1 fruit fly cellular context compared by ENCODE assay signal in the genomic region with DNA sequence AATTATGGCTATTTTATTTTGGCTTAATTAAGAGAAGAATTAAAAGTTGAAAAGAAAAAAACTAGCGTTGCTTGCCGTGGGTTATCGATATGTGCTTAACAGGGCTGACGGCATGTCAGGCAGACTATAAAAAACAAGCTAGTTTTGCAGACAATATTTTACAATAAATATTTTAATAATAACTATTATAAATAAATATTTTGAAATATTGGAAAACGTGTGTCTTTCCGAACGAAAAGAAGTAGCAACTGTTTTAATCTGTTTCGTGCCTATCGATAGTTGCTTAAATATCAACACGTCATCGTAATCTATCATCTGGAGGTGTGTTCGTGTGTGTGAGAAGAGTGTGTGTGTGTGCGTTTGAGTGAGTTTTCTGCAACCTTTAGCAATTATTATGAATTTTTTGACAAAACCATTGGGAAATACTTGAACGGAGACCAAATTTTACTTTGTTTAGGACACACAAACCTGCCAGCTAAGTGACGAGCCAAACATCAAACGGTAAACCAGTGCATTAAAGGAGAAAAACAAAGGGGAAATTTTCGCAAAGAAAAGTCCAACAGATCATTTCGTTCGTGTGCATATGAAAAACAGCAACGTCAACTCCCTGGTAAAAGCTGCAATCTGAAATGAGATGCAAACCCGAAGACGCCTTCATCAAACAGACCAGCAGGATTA.
TF ChIP-seq lines count a peak whose summit lies in the region.

Gene CG5861 (minus strand): TSS at position 273 of the 678 bp plus-strand sequence.
Gene Syx5 (plus strand): TSS at position 321 of the 678 bp plus-strand sequence.

TF ChIP-seq in whole organism, embryonic, 481 proteins besides CTCF, POLR2A, EP300 and RAD21 (continued from another document and continues in another):
- TF ChIP-seq sim (GFP tag; IDR thresholded peaks at IDR 0.05; lab: Robert Waterston, UW), result no peak
- no peak for TF ChIP-seq pfk (GFP tag; optimal IDR thresholded peaks at IDR 0.05; lab: Kevin White, UChicago)
- no peak for TF ChIP-seq CG12071 (GFP tag; optimal IDR thresholded peaks at IDR 0.05; lab: Kevin White, UChicago)
- peak; percentile 63 for TF ChIP-seq CG13296 (GFP tag; optimal IDR thresholded peaks at IDR 0.05; lab: Kevin White, UChicago)
- TF ChIP-seq CG17385 (GFP tag; optimal IDR thresholded peaks at IDR 0.05; lab: Kevin White, UChicago), result peak; percentile 46
- TF ChIP-seq hbn (GFP tag; IDR thresholded peaks at IDR 0.05; lab: Robert Waterston, UW; ENCODE audit: partially characterized antibody), result peak; percentile 91
- TF ChIP-seq Scr (GFP tag; IDR thresholded peaks at IDR 0.05; lab: Robert Waterston, UW; ENCODE audit: partially characterized antibody), result peak; percentile 95
- no peak for TF ChIP-seq p53 (GFP tag; optimal IDR thresholded peaks at IDR 0.05; lab: Kevin White, UChicago)
- TF ChIP-seq CG13287 (GFP tag; IDR thresholded peaks at IDR 0.05; lab: Robert Waterston, UW; ENCODE audit: partially characterized antibody), result peak; percentile 96
- TF ChIP-seq gce (GFP tag; IDR thresholded peaks at IDR 0.05; lab: Robert Waterston, UW), result no peak
- TF ChIP-seq fu2 (GFP tag; optimal IDR thresholded peaks at IDR 0.05; lab: Kevin White, UChicago), result no peak
- peak; percentile 79 for TF ChIP-seq tna (GFP tag; IDR thresholded peaks at IDR 0.05; lab: Robert Waterston, UW; ENCODE audit: partially characterized antibody)
- TF ChIP-seq CG31388 (GFP tag; optimal IDR thresholded peaks at IDR 0.05; lab: Kevin White, UChicago), result no peak
- no peak for TF ChIP-seq eve (GFP tag; optimal IDR thresholded peaks at IDR 0.05; lab: Kevin White, UChicago)
- TF ChIP-seq fd96Cb (tag; optimal IDR thresholded peaks at IDR 0.05; lab: Kevin White, UChicago), result peak; percentile 26
- TF ChIP-seq Xbp1 (GFP tag; optimal IDR thresholded peaks at IDR 0.05; lab: Kevin White, UChicago), result peak; percentile 87
- TF ChIP-seq CG8359 (GFP tag; optimal IDR thresholded peaks at IDR 0.05; lab: Kevin White, UChicago; ENCODE audit: borderline replicate concordance), result no peak
- TF ChIP-seq CG32532 (GFP tag; IDR thresholded peaks at IDR 0.05; lab: Robert Waterston, UW), result peak; percentile 78; the same call in 1 of the 2 replicates
- peak; percentile 40 for TF ChIP-seq nerfin-1 (tag; optimal IDR thresholded peaks at IDR 0.05; lab: Kevin White, UChicago)
- TF ChIP-seq CG10366 (GFP tag; IDR thresholded peaks at IDR 0.05; lab: Robert Waterston, UW), result peak; percentile 42
- peak in 1 of 3 experiments; percentile 14 for TF ChIP-seq Stat92E (GFP tag; optimal IDR thresholded peaks at IDR 0.05; lab: Kevin White, UChicago)
- no peak for TF ChIP-seq seq (GFP tag; IDR thresholded peaks at IDR 0.05; lab: Robert Waterston, UW)
- 0 out of 2 replicates have a peak, but pooled peaks have one; percentile 30 for TF ChIP-seq CG7372 (GFP tag; IDR thresholded peaks at IDR 0.05; lab: Robert Waterston, UW)
- TF ChIP-seq fd3F (GFP tag; optimal IDR thresholded peaks at IDR 0.05; lab: Kevin White, UChicago), result peak; percentile 20
- no peak for TF ChIP-seq CG7786 (GFP tag; optimal IDR thresholded peaks at IDR 0.05; lab: Kevin White, UChicago)
- no peak for TF ChIP-seq Trl (optimal IDR thresholded peaks at IDR 0.05; lab: Kevin White, UChicago)
- no peak for TF ChIP-seq Trl (GFP tag; optimal IDR thresholded peaks at IDR 0.05; lab: Kevin White, UChicago)
- peak; percentile 47; the same call in 1 of the 2 replicates for TF ChIP-seq Adf1 (GFP tag; IDR thresholded peaks at IDR 0.05; lab: Robert Waterston, UW)
- no peak for TF ChIP-seq Abd-B (GFP tag; optimal IDR thresholded peaks at IDR 0.05; lab: Kevin White, UChicago)
- peak; percentile 88 for TF ChIP-seq CG14860 (GFP tag; IDR thresholded peaks at IDR 0.05; lab: Robert Waterston, UW; ENCODE audit: partially characterized antibody)
- no peak for TF ChIP-seq ewg (GFP tag; optimal IDR thresholded peaks at IDR 0.05; lab: Kevin White, UChicago)
- TF ChIP-seq CG2129 (GFP tag; IDR thresholded peaks at IDR 0.05; lab: Robert Waterston, UW; ENCODE audit: partially characterized antibody), result peak; percentile 92
- TF ChIP-seq TFAM (GFP tag; optimal IDR thresholded peaks at IDR 0.05; lab: Kevin White, UChicago), result no peak
- TF ChIP-seq scrt (GFP tag; optimal IDR thresholded peaks at IDR 0.05; lab: Kevin White, UChicago), result peak; percentile 62
- peak; percentile 86 for TF ChIP-seq HmgZ (tag; optimal IDR thresholded peaks at IDR 0.05; lab: Kevin White, UChicago)
- peak; percentile 91 for TF ChIP-seq HLH4C (GFP tag; IDR thresholded peaks at IDR 0.05; lab: Robert Waterston, UW; ENCODE audit: partially characterized antibody)
- TF ChIP-seq H2.0 (GFP tag; IDR thresholded peaks at IDR 0.05; lab: Robert Waterston, UW), result no peak
- no peak for TF ChIP-seq br (optimal IDR thresholded peaks at IDR 0.05; lab: Kevin White, UChicago)
- no peak for TF ChIP-seq chif (GFP tag; optimal IDR thresholded peaks at IDR 0.05; lab: Kevin White, UChicago)
- TF ChIP-seq B-H2 (GFP tag; optimal IDR thresholded peaks at IDR 0.05; lab: Kevin White, UChicago), result peak; percentile 76
- peak; percentile 60 for TF ChIP-seq al (GFP tag; IDR thresholded peaks at IDR 0.05; lab: Robert Waterston, UW)
- TF ChIP-seq nau (GFP tag; optimal IDR thresholded peaks at IDR 0.05; lab: Kevin White, UChicago), result peak; percentile 53
- TF ChIP-seq CG1603 (tag; optimal IDR thresholded peaks at IDR 0.05; lab: Kevin White, UChicago), result no peak
- TF ChIP-seq CG30020 (tag; optimal IDR thresholded peaks at IDR 0.05; lab: Kevin White, UChicago), result peak; percentile 77
- no peak for TF ChIP-seq pho (GFP tag; optimal IDR thresholded peaks at IDR 0.05; lab: Kevin White, UChicago)
- TF ChIP-seq CG4730 (GFP tag; IDR thresholded peaks at IDR 0.05; lab: Robert Waterston, UW), result peak; percentile 54; the same call in 1 of the 2 replicates
- no peak for TF ChIP-seq slou (GFP tag; optimal IDR thresholded peaks at IDR 0.05; lab: Kevin White, UChicago)
- no peak for TF ChIP-seq vfl (GFP tag; optimal IDR thresholded peaks at IDR 0.05; lab: Kevin White, UChicago)
- TF ChIP-seq Hmx (GFP tag; optimal IDR thresholded peaks at IDR 0.05; lab: Kevin White, UChicago), result no peak
- no peak for TF ChIP-seq ash1 (GFP tag; optimal IDR thresholded peaks at IDR 0.05; lab: Kevin White, UChicago)
- TF ChIP-seq bigmax (GFP tag; optimal IDR thresholded peaks at IDR 0.05; lab: Kevin White, UChicago), result no peak
- TF ChIP-seq Awh (GFP tag; IDR thresholded peaks at IDR 0.05; lab: Robert Waterston, UW), result no peak
- TF ChIP-seq Doc3 (GFP tag; IDR thresholded peaks at IDR 0.05; lab: Robert Waterston, UW; ENCODE audit: partially characterized antibody), result peak; percentile 97
- peak; percentile 86 for TF ChIP-seq CG7928 (GFP tag; optimal IDR thresholded peaks at IDR 0.05; lab: Kevin White, UChicago)
- TF ChIP-seq kah (GFP tag; optimal IDR thresholded peaks at IDR 0.05; lab: Kevin White, UChicago), result no peak
- TF ChIP-seq CG13424 (tag; optimal IDR thresholded peaks at IDR 0.05; lab: Kevin White, UChicago), result peak; percentile 68
- TF ChIP-seq CG18619 (GFP tag; optimal IDR thresholded peaks at IDR 0.05; lab: Kevin White, UChicago), result peak; percentile 43
- TF ChIP-seq hth (optimal IDR thresholded peaks at IDR 0.05; lab: Kevin White, UChicago), result no peak
- TF ChIP-seq CG10321 (GFP tag; IDR thresholded peaks at IDR 0.05; lab: Robert Waterston, UW), result no peak
- TF ChIP-seq z (GFP tag; IDR thresholded peaks at IDR 0.05; lab: Robert Waterston, UW), result peak; percentile 96
- no peak for TF ChIP-seq dimm (GFP tag; IDR thresholded peaks at IDR 0.05; lab: Robert Waterston, UW)
- no peak for TF ChIP-seq CG8765 (GFP tag; IDR thresholded peaks at IDR 0.05; lab: Robert Waterston, UW)
- peak; percentile 99 for TF ChIP-seq CG2116 (GFP tag; optimal IDR thresholded peaks at IDR 0.05; lab: Kevin White, UChicago)
- TF ChIP-seq schlank (tag; optimal IDR thresholded peaks at IDR 0.05; lab: Kevin White, UChicago), result no peak
- TF ChIP-seq crp (GFP tag; optimal IDR thresholded peaks at IDR 0.05; lab: Kevin White, UChicago), result peak in 1 of 2 experiments; percentile 75
- no peak for TF ChIP-seq NC2β (GFP tag; optimal IDR thresholded peaks at IDR 0.05; lab: Kevin White, UChicago)
- TF ChIP-seq CG4854 (GFP tag; optimal IDR thresholded peaks at IDR 0.05; lab: Kevin White, UChicago), result no peak
- no peak for TF ChIP-seq CG17612 (GFP tag; IDR thresholded peaks at IDR 0.05; lab: Robert Waterston, UW)
- TF ChIP-seq dmrt11E (tag; optimal IDR thresholded peaks at IDR 0.05; lab: Kevin White, UChicago), result peak; percentile 22
- TF ChIP-seq Aef1 (GFP tag; IDR thresholded peaks at IDR 0.05; lab: Robert Waterston, UW), result peak; percentile 37; the same call in 1 of the 3 replicates
- TF ChIP-seq fd64A (GFP tag; optimal IDR thresholded peaks at IDR 0.05; lab: Kevin White, UChicago), result no peak
- no peak for TF ChIP-seq CG18476 (GFP tag; optimal IDR thresholded peaks at IDR 0.05; lab: Kevin White, UChicago)
- TF ChIP-seq az2 (GFP tag; optimal IDR thresholded peaks at IDR 0.05; lab: Kevin White, UChicago), result peak; percentile 53
- no peak for TF ChIP-seq CG14965 (GFP tag; optimal IDR thresholded peaks at IDR 0.05; lab: Kevin White, UChicago; ENCODE audit: borderline replicate concordance)
- TF ChIP-seq CG4360 (GFP tag; IDR thresholded peaks at IDR 0.05; lab: Robert Waterston, UW), result no peak
- no peak for TF ChIP-seq CG2889 (GFP tag; IDR thresholded peaks at IDR 0.05; lab: Robert Waterston, UW)
- peak; percentile 74 for TF ChIP-seq CG2678 (tag; optimal IDR thresholded peaks at IDR 0.05; lab: Kevin White, UChicago)
- no peak for TF ChIP-seq ttk (GFP tag; IDR thresholded peaks at IDR 0.05; lab: Robert Waterston, UW)
- TF ChIP-seq pan (optimal IDR thresholded peaks at IDR 0.05; lab: Kevin White, UChicago), result no peak
- peak in 1 of 2 experiments; percentile 50 for TF ChIP-seq pan (GFP tag; optimal IDR thresholded peaks at IDR 0.05 in 1 of 2, IDR thresholded peaks at IDR 0.05 in 1 of 2)
- TF ChIP-seq CG11093 (GFP tag; IDR thresholded peaks at IDR 0.05; lab: Robert Waterston, UW), result no peak
- TF ChIP-seq pita (GFP tag; optimal IDR thresholded peaks at IDR 0.05; lab: Kevin White, UChicago), result no peak
- peak; percentile 95 for TF ChIP-seq unc-4 (GFP tag; IDR thresholded peaks at IDR 0.05; lab: Robert Waterston, UW; ENCODE audit: partially characterized antibody)
- TF ChIP-seq trh (GFP tag; optimal IDR thresholded peaks at IDR 0.05; lab: Kevin White, UChicago), result no peak
- TF ChIP-seq klu (GFP tag; IDR thresholded peaks at IDR 0.05; lab: Robert Waterston, UW), result no peak
- peak; percentile 75 for TF ChIP-seq CG10543 (GFP tag; optimal IDR thresholded peaks at IDR 0.05; lab: Kevin White, UChicago)
- TF ChIP-seq Myb (GFP tag; optimal IDR thresholded peaks at IDR 0.05; lab: Kevin White, UChicago), result no peak
- TF ChIP-seq H15 (GFP tag; IDR thresholded peaks at IDR 0.05; lab: Robert Waterston, UW), result 0 out of 3 replicates have a peak, but pooled peaks have one; percentile 48
- peak; percentile 29 for TF ChIP-seq CG1233 (GFP tag; optimal IDR thresholded peaks at IDR 0.05; lab: Kevin White, UChicago)
- TF ChIP-seq CG4328 (GFP tag; optimal IDR thresholded peaks at IDR 0.05; lab: Kevin White, UChicago), result peak; percentile 52
- TF ChIP-seq Hr3 (GFP tag; optimal IDR thresholded peaks at IDR 0.05; lab: Kevin White, UChicago), result peak; percentile 65
- TF ChIP-seq cato (GFP tag; optimal IDR thresholded peaks at IDR 0.05; lab: Kevin White, UChicago; ENCODE audit: borderline replicate concordance), result no peak
- TF ChIP-seq chn (GFP tag; optimal IDR thresholded peaks at IDR 0.05; lab: Kevin White, UChicago), result no peak
- TF ChIP-seq CG6813 (GFP tag; optimal IDR thresholded peaks at IDR 0.05; lab: Kevin White, UChicago), result no peak
- TF ChIP-seq sqz (GFP tag; optimal IDR thresholded peaks at IDR 0.05; lab: Kevin White, UChicago), result peak; percentile 88
- TF ChIP-seq CG34224 (GFP tag; IDR thresholded peaks at IDR 0.05; lab: Robert Waterston, UW; ENCODE audit: partially characterized antibody), result peak; percentile 92
- TF ChIP-seq ham (GFP tag; IDR thresholded peaks at IDR 0.05; lab: Robert Waterston, UW), result no peak
- TF ChIP-seq CG8089 (GFP tag; optimal IDR thresholded peaks at IDR 0.05; lab: Kevin White, UChicago), result no peak
- no peak for TF ChIP-seq prd (optimal IDR thresholded peaks at IDR 0.05; lab: Kevin White, UChicago)
- peak; percentile 67 for TF ChIP-seq prd (GFP tag; IDR thresholded peaks at IDR 0.05; lab: Robert Waterston, UW)
- no peak for TF ChIP-seq CG4707 (GFP tag; optimal IDR thresholded peaks at IDR 0.05; lab: Kevin White, UChicago)
- TF ChIP-seq CG3995 (GFP tag; optimal IDR thresholded peaks at IDR 0.05; lab: Kevin White, UChicago), result peak; percentile 18
- TF ChIP-seq CG17359 (tag; optimal IDR thresholded peaks at IDR 0.05; lab: Kevin White, UChicago), result peak; percentile 93
- TF ChIP-seq mld (GFP tag; IDR thresholded peaks at IDR 0.05; lab: Robert Waterston, UW; ENCODE audit: partially characterized antibody), result peak; percentile 71; the same call in 2 of the 3 replicates
- no peak for TF ChIP-seq Usf (GFP tag; optimal IDR thresholded peaks at IDR 0.05; lab: Kevin White, UChicago)
- TF ChIP-seq CG9932 (GFP tag; IDR thresholded peaks at IDR 0.05; lab: Robert Waterston, UW), result peak; percentile 88
- no peak for TF ChIP-seq CG17186 (GFP tag; optimal IDR thresholded peaks at IDR 0.05; lab: Kevin White, UChicago)
- peak; percentile 5 for TF ChIP-seq Mad (GFP tag; optimal IDR thresholded peaks at IDR 0.05; lab: Kevin White, UChicago)
- TF ChIP-seq CG9876 (GFP tag; optimal IDR thresholded peaks at IDR 0.05; lab: Kevin White, UChicago), result no peak
- peak; percentile 37 for TF ChIP-seq tup (GFP tag; optimal IDR thresholded peaks at IDR 0.05; lab: Kevin White, UChicago)
- TF ChIP-seq nmo (GFP tag; optimal IDR thresholded peaks at IDR 0.05; lab: Kevin White, UChicago), result peak; percentile 72
- no peak for TF ChIP-seq yki (optimal IDR thresholded peaks at IDR 0.05; lab: Kevin White, UChicago)
- no peak for TF ChIP-seq bab2 (GFP tag; optimal IDR thresholded peaks at IDR 0.05; lab: Kevin White, UChicago)
- TF ChIP-seq CG9797 (GFP tag; optimal IDR thresholded peaks at IDR 0.05; lab: Kevin White, UChicago), result peak; percentile 47
- no peak for TF ChIP-seq CG1832 (GFP tag; optimal IDR thresholded peaks at IDR 0.05; lab: Kevin White, UChicago)
- TF ChIP-seq Optix (GFP tag; IDR thresholded peaks at IDR 0.05; lab: Robert Waterston, UW), result no peak
- TF ChIP-seq sug (tag; optimal IDR thresholded peaks at IDR 0.05; lab: Kevin White, UChicago), result peak; percentile 81
- no peak for TF ChIP-seq CG10565 (GFP tag; optimal IDR thresholded peaks at IDR 0.05; lab: Kevin White, UChicago)
- no peak for TF ChIP-seq wdn (GFP tag; IDR thresholded peaks at IDR 0.05; lab: Robert Waterston, UW)
- TF ChIP-seq org-1 (GFP tag; optimal IDR thresholded peaks at IDR 0.05; lab: Kevin White, UChicago), result no peak
- TF ChIP-seq D19A (tag; optimal IDR thresholded peaks at IDR 0.05; lab: Kevin White, UChicago), result peak; percentile 46
- peak; percentile 88 for TF ChIP-seq knrl (GFP tag; IDR thresholded peaks at IDR 0.05; lab: Robert Waterston, UW; ENCODE audit: partially characterized antibody)
